Fruit fly (Drosophila melanogaster) whole organism, embryonic: ENCODE results near the gene NfI.
A peak's percentile ranks its signal among the peaks of the same experiment; 100 is the strongest.

Experiments
- Asciz ChIP-seq: fragments of 200-800 bp; sonication (Bioruptor generic); optimal IDR thresholded peaks from 2 replicates; lab custom pipeline; 2017; ENCODE audit warnings: missing biosample characterization, mild to moderate bottlenecking, missing genetic modification characterization, missing genetic modification reagents
- B-H1 ChIP-seq: fragments of 200-800 bp; sonication (Bioruptor generic); IDR thresholded peaks from 3 replicates; pipeline ENCODE4 v1.3.6; 2022; ENCODE audit warnings: missing biosample characterization, missing genetic modification characterization
- C15 ChIP-seq: fragments of 200-800 bp; sonication (Bioruptor generic); IDR thresholded peaks from 3 replicates; pipeline ENCODE4 v1.3.6; 2022; ENCODE audit warnings: missing biosample characterization, missing genetic modification characterization
- CG10147 ChIP-seq: fragments of 200-800 bp; sonication (Bioruptor generic); optimal IDR thresholded peaks from 2 replicates; lab custom pipeline; 2019; ENCODE audit warnings: missing biosample characterization, mild to moderate bottlenecking, missing genetic modification characterization, moderate library complexity
- CG10209 ChIP-seq: fragments of 200-800 bp; sonication (Bioruptor generic); optimal IDR thresholded peaks from 3 replicates; lab custom pipeline; 2017; ENCODE audit warnings: missing biosample characterization, mild to moderate bottlenecking, missing genetic modification characterization, missing genetic modification reagents
- CG11695 ChIP-seq: fragments of 200-800 bp; sonication (Bioruptor generic); IDR thresholded peaks from 3 replicates; pipeline ENCODE4 v1.3.6; 2022; ENCODE audit warnings: missing biosample characterization, missing genetic modification characterization
- CG13775 ChIP-seq: fragments of 200-800 bp; sonication (Bioruptor generic); optimal IDR thresholded peaks from 3 replicates; lab custom pipeline; 2017; ENCODE audit warnings: missing biosample characterization, mild to moderate bottlenecking, missing genetic modification characterization
- CG15514 ChIP-seq: fragments of 200-800 bp; sonication (Bioruptor generic); optimal IDR thresholded peaks from 3 replicates; lab custom pipeline; 2017; ENCODE audit warnings: missing biosample characterization, missing genetic modification characterization, mild to moderate bottlenecking, moderate library complexity, missing genetic modification reagents
- CG15601 ChIP-seq: fragments of 200-800 bp; sonication (Bioruptor generic); optimal IDR thresholded peaks from 3 replicates; lab custom pipeline; 2019; ENCODE audit warnings: missing biosample characterization, mild to moderate bottlenecking, missing genetic modification characterization, moderate library complexity
- CG1647 ChIP-seq: fragments of 200-800 bp; sonication (Bioruptor generic); optimal IDR thresholded peaks from 3 replicates; lab custom pipeline; 2016; ENCODE audit warnings: missing biosample characterization, missing genetic modification characterization
- CG17385 ChIP-seq: fragments of 200-800 bp; sonication (Bioruptor generic); optimal IDR thresholded peaks from 3 replicates; lab custom pipeline; 2018; ENCODE audit warnings: missing biosample characterization, mild to moderate bottlenecking, missing genetic modification characterization
- CG18476 ChIP-seq: fragments of 200-800 bp; sonication (Bioruptor generic); optimal IDR thresholded peaks from 2 replicates; lab custom pipeline; 2016; ENCODE audit warnings: missing biosample characterization, mild to moderate bottlenecking, missing genetic modification characterization
- CG2116 ChIP-seq: fragments of 200-800 bp; sonication (Bioruptor generic); optimal IDR thresholded peaks from 3 replicates; lab custom pipeline; 2018; ENCODE audit warnings: missing biosample characterization, mild to moderate bottlenecking, missing genetic modification characterization
- CG2202 ChIP-seq: fragments of 200-800 bp; sonication (Bioruptor generic); optimal IDR thresholded peaks from 2 replicates; lab custom pipeline; 2018; ENCODE audit warnings: missing biosample characterization, mild to moderate bottlenecking, missing genetic modification characterization
- CG30403 ChIP-seq: fragments of 200-800 bp; sonication (Bioruptor generic); optimal IDR thresholded peaks from 3 replicates; lab custom pipeline; 2016; ENCODE audit warnings: missing biosample characterization, missing genetic modification characterization
- CG3065 ChIP-seq: fragments of 200-800 bp; sonication (Bioruptor generic); optimal IDR thresholded peaks from 2 replicates; lab custom pipeline; 2016; ENCODE audit warnings: missing biosample characterization, missing genetic modification characterization
- CG4854 ChIP-seq: fragments of 200-800 bp; sonication (Bioruptor generic); optimal IDR thresholded peaks from 2 replicates; lab custom pipeline; 2016; ENCODE audit warnings: missing biosample characterization, missing genetic modification characterization, inconsistent platforms
- CG6813 ChIP-seq: fragments of 200-800 bp; sonication (Bioruptor generic); optimal IDR thresholded peaks from 2 replicates; lab custom pipeline; 2017; ENCODE audit warnings: missing biosample characterization, missing genetic modification characterization, mild to moderate bottlenecking, moderate library complexity, missing genetic modification reagents
- CG9727 ChIP-seq: fragments of 200-800 bp; sonication (Bioruptor generic); optimal IDR thresholded peaks from 3 replicates; lab custom pipeline; 2017; ENCODE audit warnings: missing biosample characterization, mild to moderate bottlenecking, missing genetic modification characterization
- CG9817 ChIP-seq: fragments of 200-800 bp; sonication (Bioruptor generic); optimal IDR thresholded peaks from 2 replicates; lab custom pipeline; 2018; ENCODE audit warnings: missing biosample characterization, mild to moderate bottlenecking, missing genetic modification characterization, moderate library complexity
- CTCF ChIP-seq: fragments of 200-800 bp; sonication (Bioruptor generic); optimal IDR thresholded peaks from 2 replicates; lab custom pipeline; 2017; ENCODE audit warnings: missing biosample characterization, mild to moderate bottlenecking, missing genetic modification characterization, moderate library complexity
- Deaf1 ChIP-seq: fragments of 200-800 bp; optimal IDR thresholded peaks from 3 replicates; lab custom pipeline; 2019; ENCODE audit warnings: missing biosample characterization, mild to moderate bottlenecking, missing genetic modification characterization, moderate library complexity
- Dek ChIP-seq: fragments of 200-800 bp; sonication (Bioruptor generic); optimal IDR thresholded peaks from 3 replicates; lab custom pipeline; 2019; ENCODE audit warnings: missing biosample characterization, mild to moderate bottlenecking, missing genetic modification characterization, moderate library complexity
- Dll ChIP-seq: fragments of 200-800 bp; sonication (Bioruptor generic); IDR thresholded peaks from 4 replicates; pipeline ENCODE4 v1.3.6; 2022; ENCODE audit warnings: missing biosample characterization, missing genetic modification characterization; ENCODE audit not compliant: partially characterized antibody
- Dp ChIP-seq: fragments of 200-800 bp; sonication (Bioruptor generic); optimal IDR thresholded peaks from 2 replicates; lab custom pipeline; 2018; ENCODE audit warnings: missing biosample characterization, mild to moderate bottlenecking, missing genetic modification characterization, moderate library complexity
- E2f2 ChIP-seq: fragments of 200-800 bp; sonication (Bioruptor generic); IDR thresholded peaks from 2 replicates; pipeline ENCODE4 v1.3.6; 2022; ENCODE audit warnings: missing biosample characterization, missing genetic modification characterization
- HLH3B ChIP-seq: fragments of 200-800 bp; sonication (Bioruptor generic); IDR thresholded peaks from 2 replicates; pipeline ENCODE4 v1.3.6; 2022; ENCODE audit warnings: missing biosample characterization, missing genetic modification characterization
- Hand ChIP-seq: fragments of 200-800 bp; sonication (Bioruptor generic); optimal IDR thresholded peaks from 2 replicates; lab custom pipeline; 2017; ENCODE audit warnings: mild to moderate bottlenecking, missing biosample characterization, missing genetic modification reagents, missing genetic modification characterization
- HmgD ChIP-seq: fragments of 200-800 bp; sonication (Bioruptor generic); optimal IDR thresholded peaks from 3 replicates; lab custom pipeline; 2016; ENCODE audit warnings: missing biosample characterization, missing genetic modification characterization
- MTF-1 ChIP-seq: fragments of 200-800 bp; sonication (Bioruptor generic); optimal IDR thresholded peaks from 2 replicates; lab custom pipeline; 2018; ENCODE audit warnings: missing biosample characterization, mild to moderate bottlenecking, missing genetic modification characterization, borderline replicate concordance
- Mad ChIP-seq: fragments of 200-800 bp; sonication (Bioruptor generic); optimal IDR thresholded peaks from 2 replicates; lab custom pipeline; 2016; ENCODE audit warnings: missing biosample characterization, missing genetic modification characterization
- Oaz ChIP-seq: fragments of 200-800 bp; sonication (Bioruptor generic); IDR thresholded peaks from 2 replicates; pipeline ENCODE4 v1.3.6; 2022; ENCODE audit warnings: missing biosample characterization, missing genetic modification characterization
- PHDP ChIP-seq: fragments of 200-800 bp; sonication (Bioruptor generic); optimal IDR thresholded peaks from 3 replicates; lab custom pipeline; 2018; ENCODE audit warnings: missing biosample characterization, mild to moderate bottlenecking, missing genetic modification characterization, moderate library complexity
- Side ChIP-seq: fragments of 200-800 bp; sonication (Bioruptor generic); optimal IDR thresholded peaks from 2 replicates; lab custom pipeline; 2016; ENCODE audit warnings: missing biosample characterization, missing genetic modification characterization
- Sin3A ChIP-seq: fragments of >200 bp; optimal IDR thresholded peaks from 2 replicates; lab custom pipeline; 2018
- Taf1 ChIP-seq: fragments of 200-800 bp; sonication (Bioruptor generic); IDR thresholded peaks from 2 replicates; pipeline ENCODE4 v1.3.6; 2022; ENCODE audit warnings: missing biosample characterization, missing genetic modification characterization
- ab ChIP-seq: fragments of 200-800 bp; sonication (Bioruptor generic); optimal IDR thresholded peaks from 2 replicates; lab custom pipeline; 2016; ENCODE audit warnings: missing biosample characterization, missing genetic modification characterization
- ac ChIP-seq: fragments of 200-800 bp; sonication (Bioruptor generic); optimal IDR thresholded peaks from 3 replicates; lab custom pipeline; 2017; ENCODE audit warnings: missing biosample characterization, mild to moderate bottlenecking, missing genetic modification characterization
- amos ChIP-seq: fragments of 200-800 bp; sonication (Bioruptor generic); IDR thresholded peaks from 2 replicates; pipeline ENCODE4 v1.3.6; 2022; ENCODE audit warnings: missing biosample characterization, missing genetic modification characterization; ENCODE audit not compliant: partially characterized antibody
- cad ChIP-seq: fragments of >200 bp; optimal IDR thresholded peaks from 2 replicates; lab custom pipeline; 2017; ENCODE audit warnings: missing biosample characterization, missing genetic modification characterization
- chn ChIP-seq: fragments of 200-800 bp; sonication (Bioruptor generic); optimal IDR thresholded peaks from 2 replicates; lab custom pipeline; 2016; ENCODE audit warnings: missing biosample characterization, missing genetic modification characterization
- crc ChIP-seq: fragments of 200-800 bp; sonication (Bioruptor generic); optimal IDR thresholded peaks from 2 replicates; lab custom pipeline; 2016; ENCODE audit warnings: missing biosample characterization, missing genetic modification characterization
- croc ChIP-seq: fragments of 200-800 bp; sonication (Bioruptor generic); conservative IDR thresholded peaks from 3 replicates; pipeline ENCODE4 v1.3.6; 2022; ENCODE audit warnings: missing biosample characterization, missing genetic modification characterization
- dysf ChIP-seq: fragments of 200-800 bp; sonication (Bioruptor generic); IDR thresholded peaks from 3 replicates; pipeline ENCODE4 v1.3.6; 2022; ENCODE audit warnings: missing biosample characterization, missing genetic modification characterization
- jumu ChIP-seq: fragments of 200-800 bp; sonication (Bioruptor generic); optimal IDR thresholded peaks from 3 replicates; lab custom pipeline; 2016; ENCODE audit warnings: missing biosample characterization, missing genetic modification characterization
- luna ChIP-seq: fragments of 200-800 bp; sonication (Bioruptor generic); optimal IDR thresholded peaks from 2 replicates; lab custom pipeline; 2016; ENCODE audit warnings: missing biosample characterization, missing genetic modification characterization
- mld ChIP-seq: fragments of 200-800 bp; sonication (Bioruptor generic); IDR thresholded peaks from 3 replicates; pipeline ENCODE4 v1.3.6; 2022; ENCODE audit warnings: missing biosample characterization, missing genetic modification characterization; ENCODE audit not compliant: partially characterized antibody
- pho ChIP-seq: fragments of 200-800 bp; sonication (Bioruptor generic); optimal IDR thresholded peaks from 2 replicates; lab custom pipeline; 2016; ENCODE audit warnings: missing biosample characterization, missing genetic modification characterization
- ro ChIP-seq: fragments of 200-800 bp; sonication (Bioruptor generic); IDR thresholded peaks from 2 replicates; pipeline ENCODE4 v1.3.6; 2022; ENCODE audit warnings: missing biosample characterization, missing genetic modification characterization
- salm ChIP-seq: fragments of 200-800 bp; sonication (Bioruptor generic); optimal IDR thresholded peaks from 2 replicates; lab custom pipeline; 2018; ENCODE audit warnings: missing biosample characterization, mild to moderate bottlenecking, missing genetic modification characterization
- sim ChIP-seq: fragments of 200-800 bp; sonication (Bioruptor generic); IDR thresholded peaks from 2 replicates; pipeline ENCODE4 v1.3.6; 2022; ENCODE audit warnings: missing biosample characterization, missing genetic modification characterization
- sqz ChIP-seq: fragments of 200-800 bp; sonication (Bioruptor generic); optimal IDR thresholded peaks from 3 replicates; lab custom pipeline; 2018; ENCODE audit warnings: missing biosample characterization, mild to moderate bottlenecking, missing genetic modification characterization
- tx ChIP-seq: fragments of 200-800 bp; sonication (Bioruptor generic); optimal IDR thresholded peaks from 2 replicates; lab custom pipeline; 2016; ENCODE audit warnings: missing biosample characterization, missing genetic modification characterization

NfI gene

dm6 chr4:225824-226223, 50.3 kb downstream of the NfI start (continued):
- TF ChIP-seq PHDP (tag; lab: Kevin White, UChicago) (peak; percentile 34), Mad (GFP tag; lab: Kevin White, UChicago) (peak; percentile 11), CTCF (GFP tag; lab: Kevin White, UChicago) (no peak), sim (no peak), CG6813 (GFP tag; lab: Kevin White, UChicago) (peak; percentile 68), Taf1 (GFP tag; lab: Robert Waterston, UW) (no peak), salm (tag; lab: Kevin White, UChicago) (no peak), Oaz (GFP tag; lab: Robert Waterston, UW) (no peak), CG30403 (no peak), CG15601 (tag; lab: Kevin White, UChicago) (no peak), luna (GFP tag; lab: Kevin White, UChicago) (no peak), CG18476 (GFP tag; lab: Kevin White, UChicago) (no peak), C15 (GFP tag; lab: Robert Waterston, UW) (no peak), CG9727 (GFP tag; lab: Kevin White, UChicago) (no peak), MTF-1 (GFP tag; lab: Kevin White, UChicago) (no peak), HmgD (no peak), ac (GFP tag; lab: Kevin White, UChicago) (peak; percentile 77), tx (GFP tag; lab: Kevin White, UChicago) (no peak), Side (GFP tag; lab: Kevin White, UChicago) (peak; percentile 20), Dll (GFP tag; lab: Robert Waterston, UW) (no peak), Deaf1 (no peak), CG13775 (GFP tag; lab: Kevin White, UChicago) (no peak), chn (GFP tag; lab: Kevin White, UChicago) (no peak), crc (GFP tag; lab: Kevin White, UChicago) (no peak), CG3065 (GFP tag; lab: Kevin White, UChicago) (no peak), CG17385 (GFP tag; lab: Kevin White, UChicago) (no peak), cad (no peak), sqz (GFP tag; lab: Kevin White, UChicago) (no peak), Sin3A (lab: Kevin White, UChicago) (no peak), E2f2 (GFP tag; lab: Robert Waterston, UW) (no peak), CG11695 (GFP tag; lab: Robert Waterston, UW) (0 out of 3 replicates have a peak, but pooled peaks have one; percentile 39), jumu (no peak), CG1647 (GFP tag; lab: Kevin White, UChicago) (no peak), mld (GFP tag; lab: Robert Waterston, UW) (no peak), B-H1 (GFP tag; lab: Robert Waterston, UW) (no peak), CG4854 (no peak), ro (GFP tag; lab: Robert Waterston, UW) (no peak), HLH3B (no peak; the same call in 1 of the 2 replicates), Dek (tag; lab: Kevin White, UChicago) (no peak), Hand (GFP tag; lab: Kevin White, UChicago) (no peak), CG10209 (GFP tag; lab: Kevin White, UChicago) (peak; percentile 55), CG9817 (no peak), ab (no peak), pho (GFP tag; lab: Kevin White, UChicago) (peak; percentile 10), amos (no peak), CG10147 (no peak), CG2202 (tag; lab: Kevin White, UChicago) (peak; percentile 51), dysf (GFP tag; lab: Robert Waterston, UW) (no peak), croc (GFP tag; lab: Robert Waterston, UW) (no peak), CG15514 (GFP tag; lab: Kevin White, UChicago) (no peak), CG2116 (GFP tag; lab: Kevin White, UChicago) (peak; percentile 46), Dp (GFP tag; lab: Kevin White, UChicago) (no peak), Asciz (GFP tag; lab: Kevin White, UChicago) (peak; percentile 45)
